Worm (Caenorhabditis elegans): ENCODE data around the gene srlf-23.

DNA sequence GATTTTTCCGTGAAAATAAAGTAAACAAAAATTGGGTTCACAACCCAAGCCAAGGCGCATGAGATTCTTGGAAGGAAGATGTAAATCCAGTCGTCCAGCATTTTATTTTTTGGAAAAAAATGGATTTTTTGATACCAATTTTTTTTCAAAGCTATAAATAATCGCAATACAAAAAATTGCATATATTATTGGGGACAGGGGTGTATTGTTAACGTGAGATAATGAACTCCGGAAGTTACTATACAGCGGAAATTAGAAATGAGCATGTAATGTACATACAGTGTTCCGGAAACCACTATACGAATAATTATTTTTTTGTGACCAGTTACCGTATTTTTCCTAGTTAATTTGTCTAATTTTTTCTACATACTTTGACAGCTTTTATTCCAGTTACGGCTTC lies 9.0 kb downstream of the srlf-23 start, which contains the start of gene srj-38:
- no peak for TF ChIP-seq ztf-4 (tag; optimal IDR thresholded peaks at IDR 0.05)
- TF ChIP-seq nhr-12 (tag; optimal IDR thresholded peaks at IDR 0.05) = no peak
- TF ChIP-seq nhr-21 (tag; optimal IDR thresholded peaks at IDR 0.05) = no peak
- no peak for TF ChIP-seq dmd-4 (tag; optimal IDR thresholded peaks at IDR 0.05)
- TF ChIP-seq elt-3 (tag; optimal IDR thresholded peaks at IDR 0.05) = no peak
- TF ChIP-seq F13H6.1 (tag; optimal IDR thresholded peaks at IDR 0.05) = no peak
- TF ChIP-seq R02D3.7 (tag; optimal IDR thresholded peaks at IDR 0.05) = no peak
- no peak for TF ChIP-seq mdl-1 (tag; optimal IDR thresholded peaks at IDR 0.05)
- no peak for TF ChIP-seq snpc-4 (tag; optimal IDR thresholded peaks at IDR 0.05)
- TF ChIP-seq nhr-237 (tag; optimal IDR thresholded peaks at IDR 0.05) = no peak
- TF ChIP-seq nhr-77 (tag; optimal IDR thresholded peaks at IDR 0.05) = no peak
- TF ChIP-seq zag-1 (tag; optimal IDR thresholded peaks at IDR 0.05) = no peak
- no peak for TF ChIP-seq blmp-1 (tag; optimal IDR thresholded peaks at IDR 0.05; ENCODE audit: insufficient read depth)
